Worm (Caenorhabditis elegans) whole organism, young adult: ENCODE results near the gene egl-20.

ENCODE experiments used
- B0261.1 ChIP-seq: sonication (generic microtip); optimal IDR thresholded peaks from 2 replicates; lab custom pipeline; 2016; ENCODE audit warnings: mild to moderate bottlenecking, missing genetic modification characterization, moderate library complexity, missing compliant biosample characterization
- F10E7.11 ChIP-seq: sonication (generic microtip); optimal IDR thresholded peaks from 2 replicates; lab custom pipeline; 2017; ENCODE audit warnings: mild to moderate bottlenecking, missing genetic modification characterization, moderate library complexity, missing compliant biosample characterization
- F22D6.2 ChIP-seq: sonication (generic microtip); optimal IDR thresholded peaks from 2 replicates; lab custom pipeline; 2016; ENCODE audit warnings: mild to moderate bottlenecking, missing genetic modification characterization, missing compliant biosample characterization
- F33H1.4 ChIP-seq: fragments of 200-800 bp; sonication (Bioruptor generic); IDR thresholded peaks from 2 replicates; pipeline ENCODE4 v1.3.6; 2022; ENCODE audit warnings: missing genetic modification reagents, missing genetic modification characterization, missing compliant biosample characterization
- F37B4.10 ChIP-seq: fragments of 200-800 bp; sonication (Bioruptor generic); IDR thresholded peaks from 2 replicates; pipeline ENCODE4 v1.3.6; 2022; ENCODE audit warnings: missing genetic modification characterization, missing compliant biosample characterization
- K12H6.12 ChIP-seq: fragments of 200-800 bp; sonication (Bioruptor generic); optimal IDR thresholded peaks from 2 replicates; lab custom pipeline; 2018; ENCODE audit warnings: mild to moderate bottlenecking, missing genetic modification characterization, missing compliant biosample characterization
- Y53G8AR.9 ChIP-seq: fragments of 200-800 bp; sonication (Bioruptor generic); conservative IDR thresholded peaks from 2 replicates; pipeline ENCODE4 v1.3.6; 2022; ENCODE audit warnings: missing genetic modification reagents, missing genetic modification characterization, missing compliant biosample characterization
- Y79H2A.3 ChIP-seq: fragments of 200-800 bp; sonication (Bioruptor generic); conservative IDR thresholded peaks from 2 replicates; pipeline ENCODE4 v1.3.6; 2022; ENCODE audit warnings: missing genetic modification reagents, missing genetic modification characterization, missing compliant biosample characterization
- ccch-3 ChIP-seq: fragments of 200-800 bp; sonication (Bioruptor generic); optimal IDR thresholded peaks from 2 replicates; lab custom pipeline; 2018; ENCODE audit warnings: mild to moderate bottlenecking, missing genetic modification characterization, missing compliant biosample characterization
- ceh-79 ChIP-seq: sonication (generic microtip); optimal IDR thresholded peaks from 2 replicates; lab custom pipeline; 2017; ENCODE audit warnings: mild to moderate bottlenecking, missing genetic modification characterization, missing compliant biosample characterization
- dox-1 ChIP-seq: fragments of 200-800 bp; sonication (Bioruptor generic); IDR thresholded peaks from 2 replicates; pipeline ENCODE4 v1.3.6; 2022; ENCODE audit warnings: missing genetic modification reagents, missing genetic modification characterization, missing compliant biosample characterization
- dpff-1 ChIP-seq: sonication (generic microtip); optimal IDR thresholded peaks from 2 replicates; lab custom pipeline; 2017; ENCODE audit warnings: mild to moderate bottlenecking, missing genetic modification characterization, missing compliant biosample characterization
- hmg-1.2 ChIP-seq: fragments of 200-800 bp; sonication (Bioruptor generic); IDR thresholded peaks from 2 replicates; pipeline ENCODE4 v1.3.6; 2022; ENCODE audit warnings: missing genetic modification reagents, missing genetic modification characterization, missing compliant biosample characterization
- lin-35 ChIP-seq, 3 experiments: fragments of 150-350 bp in 2 of 3; sonication (generic microtip) in 1 of 3; optimal IDR thresholded peaks; 2 replicates each; lab custom pipeline; 2014 to 2018; ENCODE audit warnings: missing biosample characterization in 3 of 3, missing genetic modification characterization in 3 of 3, missing genetic modification reagents in 3 of 3
- lin-54 ChIP-seq: fragments of 200-800 bp; sonication (Bioruptor generic); optimal IDR thresholded peaks from 2 replicates; lab custom pipeline; 2018; ENCODE audit warnings: mild to moderate bottlenecking, missing genetic modification characterization, missing compliant biosample characterization
- lir-1 ChIP-seq: fragments of 200-800 bp; sonication (Bioruptor generic); conservative IDR thresholded peaks from 2 replicates; pipeline ENCODE4 v1.3.6; 2022; ENCODE audit warnings: missing genetic modification reagents, missing genetic modification characterization, missing compliant biosample characterization
- madf-3 ChIP-seq: fragments of 200-800 bp; sonication (Bioruptor generic); IDR thresholded peaks from 2 replicates; pipeline ENCODE4 v1.3.6; 2022; ENCODE audit warnings: missing genetic modification reagents, missing genetic modification characterization, missing compliant biosample characterization
- mcd-1 ChIP-seq: fragments of 200-800 bp; sonication (Bioruptor generic); IDR thresholded peaks from 2 replicates; pipeline ENCODE4 v1.3.6; 2022; ENCODE audit warnings: missing genetic modification reagents, missing genetic modification characterization, missing compliant biosample characterization
- nfya-2 ChIP-seq: fragments of 200-800 bp; sonication (Bioruptor generic); IDR thresholded peaks from 2 replicates; pipeline ENCODE4 v1.3.6; 2022; ENCODE audit warnings: missing genetic modification reagents, missing genetic modification characterization, missing compliant biosample characterization
- nhr-179 ChIP-seq: sonication (generic microtip); optimal IDR thresholded peaks from 2 replicates; lab custom pipeline; 2016; ENCODE audit warnings: mild to moderate bottlenecking, missing genetic modification characterization, missing compliant biosample characterization
- nhr-27 ChIP-seq: fragments of 200-800 bp; sonication (Bioruptor generic); optimal IDR thresholded peaks from 2 replicates; lab custom pipeline; 2018; ENCODE audit warnings: mild to moderate bottlenecking, missing genetic modification characterization, moderate library complexity, missing compliant biosample characterization
- nhr-80 ChIP-seq: sonication (generic microtip); optimal IDR thresholded peaks from 2 replicates; lab custom pipeline; 2016; ENCODE audit warnings: missing genetic modification characterization, missing compliant biosample characterization
- rec-8 ChIP-seq, 2 experiments: sonication (generic microtip); optimal IDR thresholded peaks; 2 replicates each; lab custom pipeline; 2016; ENCODE audit warnings: mild to moderate bottlenecking in 2 of 2, missing genetic modification characterization in 2 of 2, missing genetic modification reagents in 2 of 2, missing genotype in 2 of 2, missing biosample characterization in 1 of 2, missing compliant biosample characterization in 1 of 2, moderate library complexity in 1 of 2
- snpc-3.4 ChIP-seq: sonication (generic microtip); optimal IDR thresholded peaks from 2 replicates; lab custom pipeline; 2017; ENCODE audit warnings: missing genetic modification characterization, mild to moderate bottlenecking, missing compliant biosample characterization, antibody characterized with exemption, moderate library complexity, missing genotype, missing genetic modification reagents
- zim-3 ChIP-seq: sonication (generic microtip); optimal IDR thresholded peaks from 2 replicates; lab custom pipeline; 2017; ENCODE audit warnings: mild to moderate bottlenecking, missing genetic modification characterization, moderate library complexity, missing compliant biosample characterization
- ztf-22 ChIP-seq: fragments of 200-800 bp; sonication (Bioruptor generic); optimal IDR thresholded peaks from 2 replicates; lab custom pipeline; 2018; ENCODE audit warnings: mild to moderate bottlenecking, missing genetic modification characterization, moderate library complexity, missing compliant biosample characterization

The egl-20 gene

DNA sequence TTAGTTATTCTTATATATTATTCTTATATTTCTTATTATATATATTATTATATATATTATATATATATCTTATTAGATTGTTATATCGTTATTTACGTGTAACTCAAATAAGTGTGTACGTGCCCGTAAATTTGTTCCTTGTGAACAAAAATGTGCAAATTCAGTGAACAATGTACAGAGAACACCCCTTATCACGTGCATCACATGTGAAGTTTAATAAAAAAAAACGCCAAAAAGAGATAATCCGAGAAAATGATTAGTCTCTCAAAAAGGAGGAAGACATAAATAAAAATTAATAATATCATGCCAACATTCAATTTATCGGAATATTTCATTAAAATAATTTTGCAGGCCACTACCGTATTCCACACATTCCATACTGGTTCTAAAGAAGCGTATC is 15.7 kb downstream of the egl-20 start:
- TF ChIP-seq Y79H2A.3 (GFP tag; lab: Robert Waterston, UW), result no peak
- TF ChIP-seq F33H1.4 (GFP tag; lab: Robert Waterston, UW), result no peak
- TF ChIP-seq ceh-79 (tag; lab: Kevin White, UChicago), result no peak
- TF ChIP-seq F22D6.2 (tag; lab: Kevin White, UChicago), result no peak
- no peak for TF ChIP-seq zim-3
- TF ChIP-seq lin-35 (GFP tag; optimal IDR thresholded peaks at IDR 0.05; lab: Kevin White, UChicago), result no peak

DNA sequence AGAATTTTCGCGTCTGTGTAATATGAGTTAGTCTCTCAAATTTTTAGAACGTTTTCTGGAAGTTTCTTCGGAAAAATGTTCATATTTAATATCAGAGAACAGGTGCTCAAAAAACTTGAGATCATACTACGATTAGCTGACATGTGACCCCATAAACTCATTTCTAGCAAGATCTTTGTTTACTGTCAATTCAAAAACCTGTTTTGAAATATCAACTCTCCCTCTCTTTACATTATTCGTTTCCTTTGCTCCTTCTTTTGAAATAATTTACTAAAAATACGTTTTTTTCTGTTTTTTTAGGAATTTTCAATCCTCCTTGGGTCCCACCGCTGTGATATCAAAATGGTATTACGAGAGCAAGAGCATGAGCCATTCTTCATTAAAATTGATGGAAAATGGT is 16.2 kb downstream of the egl-20 start, which contains the start of gene fat-4:
fat-4 (plus strand) TSS at position 301 of the 400 bp plus-strand sequence.
- TF ChIP-seq lin-35 (GFP tag; optimal IDR thresholded peaks at IDR 0.05; lab: Kevin White, UChicago), result no peak

DNA sequence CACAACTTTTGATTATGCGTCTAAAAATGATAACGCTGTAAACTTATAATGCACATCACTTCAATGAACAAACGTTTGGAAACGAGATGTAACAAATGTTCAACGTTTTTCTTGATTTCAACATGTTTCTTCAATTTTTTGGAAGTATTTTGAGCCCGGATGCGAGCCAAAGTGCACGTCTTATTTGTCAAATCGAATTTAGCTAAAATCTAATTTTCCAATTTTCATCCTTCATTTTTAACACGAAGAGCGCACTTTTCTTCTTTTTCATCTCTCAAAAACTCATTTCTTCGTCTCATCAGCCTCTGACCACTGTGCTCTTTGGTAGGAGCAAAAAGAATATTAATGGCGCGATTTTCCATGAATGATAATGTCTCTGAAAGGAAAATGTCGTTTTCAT is 17.0 kb downstream of the egl-20 start:
- peak; percentile 50 for TF ChIP-seq nhr-80 (tag; lab: Kevin White, UChicago)
- TF ChIP-seq lir-1, result no peak
- 0 out of 2 replicates have a peak, but pooled peaks have one; percentile 8 for TF ChIP-seq Y53G8AR.9 (GFP tag; lab: Robert Waterston, UW)

DNA sequence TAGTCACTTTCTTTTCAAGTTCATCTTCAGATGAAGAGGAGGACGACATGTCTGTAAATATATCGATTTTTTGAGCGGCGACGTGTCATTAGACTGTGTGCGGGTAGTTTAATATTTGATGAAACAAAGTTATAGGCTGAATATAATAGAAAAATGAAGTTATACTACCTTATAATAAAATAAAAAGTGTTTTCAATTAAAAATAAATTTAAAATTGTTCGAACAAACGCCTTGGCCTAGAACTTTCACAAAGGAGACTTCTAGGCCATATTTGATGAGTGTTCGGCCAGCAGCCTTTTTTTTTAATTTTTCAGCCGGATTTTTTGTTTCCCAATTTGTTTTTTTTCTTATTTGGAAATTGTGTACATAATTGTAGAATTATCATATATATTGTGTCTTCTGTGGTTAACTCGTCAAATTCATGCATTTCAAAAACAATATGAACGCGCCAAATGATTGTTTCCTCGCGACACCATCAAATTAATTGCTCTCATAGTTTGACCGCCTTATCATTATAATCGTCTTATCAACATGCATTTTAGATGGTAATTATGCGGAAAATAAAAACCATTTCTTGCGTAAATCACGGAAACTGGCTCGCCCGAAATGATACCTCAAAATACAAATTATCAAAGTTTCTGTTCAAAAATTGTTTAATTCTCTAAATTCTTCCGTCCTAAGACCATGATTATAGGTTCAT is 17.9 kb downstream of the egl-20 start, which contains the start of gene T13F2.2:
T13F2.2 (minus strand) TSS at position 51 of the 700 bp plus-strand sequence.
- TF ChIP-seq ccch-3 (GFP tag; lab: Kevin White, UChicago) (no peak), nfya-2 (no peak), nhr-27 (no peak), mcd-1 (GFP tag; lab: Robert Waterston, UW) (no peak), lin-54 (GFP tag; lab: Kevin White, UChicago) (peak; percentile 15), dpff-1 (tag; lab: Kevin White, UChicago) (no peak), nhr-80 (tag; lab: Kevin White, UChicago) (peak; percentile 46), B0261.1 (no peak), madf-3 (no peak)

DNA sequence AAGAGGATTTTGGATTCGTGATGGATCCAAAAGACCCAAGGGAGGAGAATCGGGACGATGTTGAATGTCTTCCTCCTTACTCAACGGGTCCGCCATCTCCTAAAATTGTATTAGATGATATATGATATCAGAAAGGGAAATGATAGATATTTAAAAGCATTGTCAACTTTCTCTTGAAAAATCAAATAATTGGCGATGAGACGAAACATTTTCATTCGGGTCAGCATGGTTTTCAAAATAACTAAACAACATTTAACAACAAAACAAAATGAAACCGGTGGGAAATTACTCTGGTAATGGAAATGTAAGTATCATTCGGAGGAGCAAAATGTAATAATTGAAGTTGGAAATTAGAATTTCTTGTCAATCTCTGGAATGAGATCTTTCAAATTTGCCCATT is 18.8 kb downstream of the egl-20 start, which contains the start of gene pis-1:
pis-1 (minus strand) TSS at position 101 of the 400 bp plus-strand sequence.
- peak; percentile 8; the same call in 1 of the 2 replicates for TF ChIP-seq hmg-1.2 (GFP tag; lab: Robert Waterston, UW)
- no peak for TF ChIP-seq F37B4.10 (GFP tag; lab: Robert Waterston, UW)

DNA sequence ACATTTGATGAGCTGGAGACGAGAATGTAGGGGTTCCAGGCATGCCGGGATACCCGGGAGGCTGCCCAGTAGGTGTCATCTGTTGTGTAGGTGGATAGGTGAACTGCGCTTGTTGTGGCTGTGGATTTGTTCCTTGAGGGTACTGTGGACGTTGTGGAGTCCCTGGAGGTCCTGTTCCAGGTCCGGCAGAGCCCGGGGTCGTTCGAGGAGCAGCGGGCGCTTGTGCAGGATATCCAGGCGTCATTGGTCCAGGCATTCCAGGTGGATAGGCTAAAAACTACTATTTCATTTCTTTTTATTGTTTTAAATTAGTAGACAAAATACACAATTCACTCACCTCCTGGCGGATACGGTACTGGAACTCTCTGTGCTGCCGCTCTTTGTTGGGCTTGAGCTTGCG is 20.1 kb downstream of the egl-20 start:
- no peak for TF ChIP-seq F10E7.11 (tag; lab: Kevin White, UChicago)
- no peak for TF ChIP-seq ztf-22

DNA sequence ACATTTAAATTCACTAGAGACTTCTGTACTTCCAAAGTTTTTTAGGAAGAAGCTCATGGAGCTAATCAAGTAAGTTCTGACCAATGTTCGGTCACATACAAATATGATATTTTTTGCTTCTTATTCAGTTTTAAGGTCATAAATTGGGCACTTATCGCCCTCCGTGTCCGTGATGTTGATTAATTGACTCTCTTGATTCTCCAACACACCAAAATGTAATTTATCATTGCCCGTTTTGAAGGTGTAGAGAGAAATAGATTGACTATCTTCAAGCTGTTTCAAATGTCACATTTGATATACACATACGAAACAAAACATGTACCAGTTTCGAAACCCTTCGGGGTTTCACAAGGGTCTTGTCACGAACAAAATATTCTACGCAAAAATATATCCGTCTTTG is 24.6 kb downstream of the egl-20 start:
- TF ChIP-seq nhr-179 (tag; lab: Kevin White, UChicago) (no peak), nhr-27 (no peak), F22D6.2 (tag; lab: Kevin White, UChicago) (no peak), dox-1 (GFP tag; lab: Robert Waterston, UW) (no peak), ccch-3 (GFP tag; lab: Kevin White, UChicago) (no peak), snpc-3.4 (tag; lab: Kevin White, UChicago) (no peak), rec-8 (tag; optimal IDR thresholded peaks at IDR 0.05; lab: Kevin White, UChicago) (no peak), K12H6.12 (no peak)
